Worm (Caenorhabditis elegans): Measurements from ENCODE around the gene nhr-53.
A peak's percentile ranks its signal among the peaks of the same experiment; 100 is the strongest.

The nhr-53 gene

DNA sequence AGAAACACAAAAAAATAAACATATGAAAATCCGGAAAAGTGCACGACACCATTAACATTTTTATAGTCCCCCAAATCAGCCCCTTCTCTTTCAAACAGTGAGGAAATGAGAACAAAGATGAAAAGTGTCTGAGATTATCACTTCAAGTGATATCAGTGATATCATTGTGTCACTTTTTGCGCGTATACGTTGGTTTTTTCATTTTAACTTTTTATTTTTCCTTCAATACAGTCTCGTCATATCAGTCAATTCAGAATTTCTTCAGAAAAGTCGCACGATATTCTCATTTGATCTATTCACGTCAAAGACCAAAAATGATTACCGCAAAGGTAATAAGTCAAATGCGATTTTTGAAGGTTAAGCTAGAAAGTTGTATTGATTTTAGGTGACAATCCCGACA lies 2.6 kb upstream of the nhr-53 start, which contains the start of gene twk-34:
TSS of gene twk-34 (plus strand) at position 216 of the 400 bp plus-strand sequence.
- TF ChIP-seq ztf-11 (tag; optimal IDR thresholded peaks at IDR 0.05) (no peak), aly-2 (tag; optimal IDR thresholded peaks at IDR 0.05) (no peak), ztf-4 (tag; optimal IDR thresholded peaks at IDR 0.05) (no peak), elt-3 (tag; optimal IDR thresholded peaks at IDR 0.05) (peak in 1 of 3 experiments; percentile 52)

DNA sequence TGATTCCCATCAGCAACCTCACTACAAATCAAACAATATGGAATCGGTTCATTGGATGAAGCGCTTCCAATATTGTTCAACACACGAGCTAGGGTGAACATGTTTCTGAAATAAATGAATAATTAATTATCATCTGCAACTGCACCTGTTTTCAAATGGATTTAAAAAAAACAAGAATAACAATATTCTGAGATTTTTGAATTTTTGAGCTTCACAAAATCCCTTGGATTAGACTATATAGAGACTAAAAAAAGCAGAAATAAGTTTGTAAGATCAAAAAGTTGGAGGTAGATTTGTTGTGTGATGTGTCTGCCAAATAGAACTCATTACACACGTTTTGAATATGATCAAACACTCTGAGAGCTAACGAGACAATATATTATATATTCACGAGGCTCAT lies 2.4 kb downstream of the nhr-53 start, which contains the start of gene nhr-199:
TSS of gene nhr-199 (minus strand) at position 101 of the 400 bp plus-strand sequence.
- TF ChIP-seq aly-2 (tag; optimal IDR thresholded peaks at IDR 0.05) (no peak), nhr-25 (tag; optimal IDR thresholded peaks at IDR 0.05) (no peak), daf-12 (tag; optimal IDR thresholded peaks at IDR 0.05) (no peak), lsy-12 (tag; optimal IDR thresholded peaks at IDR 0.05) (no peak), ZK546.5 (tag; optimal IDR thresholded peaks at IDR 0.05) (no peak), ama-1 (optimal IDR thresholded peaks at IDR 0.05) (no peak), jun-1 (tag; optimal IDR thresholded peaks at IDR 0.05) (no peak), egl-27 (tag; optimal IDR thresholded peaks at IDR 0.05) (no peak), lin-15B (tag; optimal IDR thresholded peaks at IDR 0.05) (no peak), ztf-4 (tag; optimal IDR thresholded peaks at IDR 0.05) (no peak), nhr-11 (tag; optimal IDR thresholded peaks at IDR 0.05) (no peak), ceh-82 (tag; optimal IDR thresholded peaks at IDR 0.05) (no peak), fos-1 (tag; optimal IDR thresholded peaks at IDR 0.05) (no peak), nhr-12 (tag; optimal IDR thresholded peaks at IDR 0.05) (no peak), skn-1 (tag; optimal IDR thresholded peaks at IDR 0.05) (no peak), nhr-77 (tag; optimal IDR thresholded peaks at IDR 0.05) (no peak), mdl-1 (tag; optimal IDR thresholded peaks at IDR 0.05) (no peak), fkh-2 (tag; optimal IDR thresholded peaks at IDR 0.05) (no peak)

DNA sequence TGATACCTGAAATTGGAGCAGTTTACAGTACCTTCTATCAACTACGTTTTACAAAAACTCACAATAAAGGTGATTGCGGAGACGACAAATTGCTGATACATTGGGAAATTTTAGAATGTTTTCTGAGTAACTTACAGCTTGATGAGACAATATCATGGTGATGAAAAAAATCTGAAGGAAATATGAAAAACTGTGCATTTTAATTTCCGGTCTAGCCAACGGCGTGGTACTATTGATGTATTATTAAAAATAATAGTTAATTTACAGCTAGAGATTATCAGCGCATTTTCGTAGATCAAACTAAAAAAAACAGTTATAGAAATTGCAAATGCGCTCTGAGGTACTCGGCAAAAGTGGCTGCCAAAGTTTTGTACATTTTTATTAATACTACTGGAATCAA lies 4.1 kb downstream of the nhr-53 start, which contains the start of gene srx-29:
TSS of gene srx-29 (minus strand) at position 101 of the 400 bp plus-strand sequence.
- no peak for TF ChIP-seq ZK546.5 (tag; optimal IDR thresholded peaks at IDR 0.05)
- TF ChIP-seq lin-39 (tag; optimal IDR thresholded peaks at IDR 0.05): no peak
- TF ChIP-seq mdl-1 (tag; optimal IDR thresholded peaks at IDR 0.05): no peak
- no peak for TF ChIP-seq ceh-16 (tag; optimal IDR thresholded peaks at IDR 0.05)
- TF ChIP-seq ztf-11 (tag; optimal IDR thresholded peaks at IDR 0.05): no peak
- no peak for TF ChIP-seq lsy-12 (tag; optimal IDR thresholded peaks at IDR 0.05)
- no peak for TF ChIP-seq lin-15B (tag; optimal IDR thresholded peaks at IDR 0.05)
- no peak for TF ChIP-seq nhr-25 (tag; optimal IDR thresholded peaks at IDR 0.05)
- no peak for TF ChIP-seq fkh-2 (tag; optimal IDR thresholded peaks at IDR 0.05)
- TF ChIP-seq pha-4 (tag; optimal IDR thresholded peaks at IDR 0.05): no peak

DNA sequence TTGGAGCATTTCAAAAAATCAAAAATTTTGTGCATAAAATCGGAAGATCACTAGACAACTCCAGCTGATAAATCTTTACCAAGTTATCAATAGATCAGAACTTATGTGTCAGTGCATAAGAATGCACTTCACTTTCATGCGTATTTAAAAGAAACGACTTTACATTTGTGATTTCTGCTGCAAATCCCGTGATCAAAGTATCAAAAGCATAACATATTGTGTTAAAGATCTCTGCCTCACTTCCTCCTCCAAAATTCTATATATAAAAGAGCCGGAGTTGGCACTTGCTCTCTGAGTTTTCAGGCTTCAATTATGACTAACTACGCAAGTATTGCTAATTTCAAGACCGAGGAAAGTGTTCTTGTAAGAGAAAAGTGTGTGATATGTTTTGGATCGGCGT lies 8.5 kb downstream of the nhr-53 start, which contains the start of gene nhr-198:
TSS of gene nhr-198 (plus strand) at position 313 of the 400 bp plus-strand sequence.
- TF ChIP-seq egl-5 (tag; optimal IDR thresholded peaks at IDR 0.05) (no peak), skn-1 (tag; optimal IDR thresholded peaks at IDR 0.05) (no peak), mdl-1 (tag; optimal IDR thresholded peaks at IDR 0.05) (no peak), eor-1 (tag; optimal IDR thresholded peaks at IDR 0.05) (no peak), elt-1 (tag; optimal IDR thresholded peaks at IDR 0.05) (no peak), snpc-4 (tag; optimal IDR thresholded peaks at IDR 0.05) (no peak), hmg-11 (tag; optimal IDR thresholded peaks at IDR 0.05) (no peak), zag-1 (tag; optimal IDR thresholded peaks at IDR 0.05) (no peak)

DNA sequence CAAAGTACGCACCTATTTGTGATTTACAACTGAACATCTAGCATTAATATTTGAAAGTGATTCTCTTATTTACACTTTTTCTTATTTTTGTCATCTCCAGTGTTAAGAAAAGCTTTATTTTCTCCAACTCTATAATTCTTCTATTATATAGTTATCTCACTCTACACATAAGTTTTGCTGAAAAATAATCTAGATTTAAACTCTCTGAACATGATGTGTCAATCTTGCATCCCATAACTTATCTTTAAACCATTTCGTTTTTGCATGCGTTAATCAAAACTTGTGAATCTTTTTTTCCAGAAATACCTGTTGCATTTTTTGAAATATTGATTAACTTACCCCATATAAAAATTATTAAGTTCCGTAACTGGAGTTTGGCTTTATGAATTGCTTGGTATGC lies 12.2 kb downstream of the nhr-53 start, which contains the start of gene nhr-268:
TSS of gene nhr-268 (plus strand) at position 301 of the 400 bp plus-strand sequence.
- TF ChIP-seq elt-1 (tag; optimal IDR thresholded peaks at IDR 0.05) (no peak), nhr-77 (tag; optimal IDR thresholded peaks at IDR 0.05) (no peak), ceh-82 (tag; optimal IDR thresholded peaks at IDR 0.05) (no peak), eor-1 (tag; optimal IDR thresholded peaks at IDR 0.05) (no peak), unc-62 (GFP tag; optimal IDR thresholded peaks at IDR 0.05) (no peak), nhr-67 (tag; optimal IDR thresholded peaks at IDR 0.05) (no peak), elt-3 (tag; optimal IDR thresholded peaks at IDR 0.05) (no peak)

DNA sequence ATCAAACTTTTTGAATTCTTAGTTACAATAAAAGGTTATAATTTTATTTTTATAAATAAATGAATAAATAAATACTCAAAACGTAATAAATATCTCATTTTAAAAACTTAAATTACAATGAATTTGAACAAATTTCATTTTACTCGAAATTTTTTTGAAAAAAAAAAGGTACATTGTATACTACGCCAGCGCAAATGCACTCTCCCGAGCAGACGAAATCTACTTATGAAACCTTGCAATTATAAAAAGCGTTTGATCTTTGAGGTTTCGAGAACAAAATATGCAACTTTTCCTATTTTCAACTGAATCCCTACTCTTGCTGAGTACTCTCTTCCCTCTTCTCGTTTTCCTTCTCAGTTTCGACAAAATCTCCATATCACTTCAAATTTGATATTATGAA lies 14.5 kb downstream of the nhr-53 start, which contains the start of gene nhr-197:
TSS of gene nhr-197 (plus strand) at position 301 of the 400 bp plus-strand sequence.
- TF ChIP-seq tbx-2 (tag; optimal IDR thresholded peaks at IDR 0.05) (no peak), sea-2 (GFP tag; optimal IDR thresholded peaks at IDR 0.05) (no peak), pha-4 (tag; optimal IDR thresholded peaks at IDR 0.05) (no peak), nfya-1 (tag; optimal IDR thresholded peaks at IDR 0.05; ENCODE audit: insufficient read depth) (no peak), daf-12 (tag; optimal IDR thresholded peaks at IDR 0.05) (no peak), nhr-237 (tag; optimal IDR thresholded peaks at IDR 0.05) (no peak), nhr-23 (tag; optimal IDR thresholded peaks at IDR 0.05) (no peak), fkh-10 (GFP tag; optimal IDR thresholded peaks at IDR 0.05) (no peak), elt-2 (tag; optimal IDR thresholded peaks at IDR 0.05) (no peak), ceh-9 (tag; optimal IDR thresholded peaks at IDR 0.05) (no peak), lsy-12 (tag; optimal IDR thresholded peaks at IDR 0.05) (no peak), ceh-82 (tag; optimal IDR thresholded peaks at IDR 0.05) (no peak), jun-1 (tag; optimal IDR thresholded peaks at IDR 0.05) (no peak), elt-3 (tag; optimal IDR thresholded peaks at IDR 0.05) (no peak), nhr-77 (tag; optimal IDR thresholded peaks at IDR 0.05) (no peak), nhr-43 (tag; optimal IDR thresholded peaks at IDR 0.05; ENCODE audit: poor library complexity, severe bottlenecking) (no peak), pqm-1 (tag; optimal IDR thresholded peaks at IDR 0.05) (no peak), nhr-28 (tag; optimal IDR thresholded peaks at IDR 0.05) (no peak), nhr-67 (tag; optimal IDR thresholded peaks at IDR 0.05) (no peak), nhr-12 (tag; optimal IDR thresholded peaks at IDR 0.05) (no peak)

All from whole organism, L3 larva.